Worm (Caenorhabditis elegans) whole organism, L1 larva: ENCODE data around the gene Y73C8C.12.

ENCODE experiments used
- C16A3.4 ChIP-seq: fragments of 150-350 bp; optimal IDR thresholded peaks from 2 replicates; lab custom pipeline; 2014; ENCODE audit warnings: missing biosample characterization, missing genetic modification characterization
- F16B12.6 ChIP-seq: fragments of 150-350 bp; optimal IDR thresholded peaks from 2 replicates; lab custom pipeline; 2014; ENCODE audit warnings: missing biosample characterization, missing genetic modification characterization
- aha-1 ChIP-seq: fragments of 150-350 bp; optimal IDR thresholded peaks from 2 replicates; lab custom pipeline; 2014; ENCODE audit warnings: missing biosample characterization, missing genetic modification characterization
- alr-1 ChIP-seq: fragments of 200-800 bp; sonication (Bioruptor generic); optimal IDR thresholded peaks from 2 replicates; lab custom pipeline; 2018; ENCODE audit warnings: borderline replicate concordance, mild to moderate bottlenecking, missing genetic modification characterization, missing compliant biosample characterization
- aly-2 ChIP-seq: fragments of 150-350 bp; optimal IDR thresholded peaks from 2 replicates; lab custom pipeline; 2014; ENCODE audit warnings: missing biosample characterization, missing genetic modification characterization
- ama-1 ChIP-seq: fragments of 150-350 bp; optimal IDR thresholded peaks from 2 replicates; lab custom pipeline; 2014
- ceh-8 ChIP-seq: fragments of 200-800 bp; sonication (Bioruptor generic); optimal IDR thresholded peaks from 2 replicates; lab custom pipeline; 2018; ENCODE audit warnings: mild to moderate bottlenecking, missing genetic modification characterization, moderate library complexity, missing compliant biosample characterization
- dpl-1 ChIP-seq, 3 experiments: fragments of 150-350 bp in 2 of 3; sonication (generic microtip) in 1 of 3; optimal IDR thresholded peaks; 2 replicates each; lab custom pipeline; 2014 to 2017; ENCODE audit warnings: missing biosample characterization in 3 of 3, missing genetic modification characterization in 3 of 3, missing genetic modification reagents in 3 of 3
- efl-1 ChIP-seq, 4 experiments: fragments of 150-350 bp; optimal IDR thresholded peaks in 3 of 4; peaks in 1 of 4; 1 replicate in 1 of 4; 2 replicates in 3 of 4; lab custom pipeline; 2014; ENCODE audit warnings: missing biosample characterization in 2 of 4, missing genetic modification characterization in 2 of 4, missing genetic modification reagents in 2 of 4
- egl-13 ChIP-seq: sonication (generic microtip); optimal IDR thresholded peaks from 2 replicates; lab custom pipeline; 2016; ENCODE audit warnings: missing genotype, missing genetic modification reagents, missing genetic modification characterization, missing compliant biosample characterization
- elt-2 ChIP-seq: sonication (generic microtip); optimal IDR thresholded peaks from 2 replicates; lab custom pipeline; 2016; ENCODE audit warnings: missing genetic modification characterization, mild to moderate bottlenecking, inconsistent platforms, missing compliant biosample characterization, missing genetic modification reagents
- grh-1 ChIP-seq: fragments of 200-800 bp; sonication (Bioruptor generic); IDR thresholded peaks from 2 replicates; pipeline ENCODE4 v1.3.6; 2022; ENCODE audit warnings: missing genetic modification reagents, missing genetic modification characterization, missing compliant biosample characterization
- hlh-17 ChIP-seq: fragments of 200-800 bp; sonication (Bioruptor generic); optimal IDR thresholded peaks from 2 replicates; lab custom pipeline; 2018; ENCODE audit warnings: missing genetic modification characterization, mild to moderate bottlenecking, missing compliant biosample characterization, moderate library complexity, borderline replicate concordance
- hpl-2 ChIP-seq: fragments of 150-350 bp; optimal IDR thresholded peaks from 2 replicates; lab custom pipeline; 2014; ENCODE audit warnings: missing biosample characterization, missing genetic modification reagents, missing genetic modification characterization
- lin-13 ChIP-seq: fragments of 150-350 bp; optimal IDR thresholded peaks from 2 replicates; lab custom pipeline; 2014; ENCODE audit warnings: missing biosample characterization, missing genetic modification reagents, missing genetic modification characterization
- mab-9 ChIP-seq: fragments of 200-800 bp; sonication (Bioruptor generic); IDR thresholded peaks from 2 replicates; pipeline ENCODE4 v1.3.6; 2022; ENCODE audit warnings: missing genetic modification reagents, missing genetic modification characterization, missing compliant biosample characterization
- mef-2 ChIP-seq: fragments of 150-350 bp; optimal IDR thresholded peaks from 2 replicates; lab custom pipeline; 2014; ENCODE audit warnings: missing biosample characterization, missing genetic modification characterization
- nhr-12 ChIP-seq: sonication (generic microtip); optimal IDR thresholded peaks from 2 replicates; lab custom pipeline; 2017; ENCODE audit warnings: missing biosample characterization, missing genetic modification characterization
- nhr-20 ChIP-seq: sonication (generic microtip); optimal IDR thresholded peaks from 2 replicates; lab custom pipeline; 2016; ENCODE audit warnings: mild to moderate bottlenecking, missing genetic modification characterization, missing compliant biosample characterization
- nhr-237 ChIP-seq: fragments of 150-350 bp; optimal IDR thresholded peaks from 2 replicates; lab custom pipeline; 2014; ENCODE audit warnings: missing biosample characterization, missing genetic modification characterization
- nhr-28 ChIP-seq: fragments of 150-350 bp; optimal IDR thresholded peaks from 2 replicates; lab custom pipeline; 2014; ENCODE audit warnings: missing biosample characterization, missing genetic modification characterization
- nhr-47 ChIP-seq: sonication (generic microtip); optimal IDR thresholded peaks from 2 replicates; lab custom pipeline; 2016; ENCODE audit warnings: mild to moderate bottlenecking, missing genetic modification characterization, moderate library complexity, missing compliant biosample characterization
- nhr-71 ChIP-seq: sonication (generic microtip); optimal IDR thresholded peaks from 2 replicates; lab custom pipeline; 2016; ENCODE audit warnings: mild to moderate bottlenecking, missing genetic modification characterization, moderate library complexity, missing compliant biosample characterization
- nhr-77 ChIP-seq: fragments of 150-350 bp; optimal IDR thresholded peaks from 2 replicates; lab custom pipeline; 2014; ENCODE audit warnings: missing biosample characterization, missing genetic modification characterization
- pax-3 ChIP-seq: fragments of 200-800 bp; sonication (Bioruptor generic); optimal IDR thresholded peaks from 2 replicates; lab custom pipeline; 2018; ENCODE audit warnings: mild to moderate bottlenecking, missing genetic modification characterization, moderate library complexity, missing compliant biosample characterization
- skn-1 ChIP-seq: fragments of 150-350 bp; optimal IDR thresholded peaks from 2 replicates; lab custom pipeline; 2014; ENCODE audit warnings: missing biosample characterization, missing genetic modification characterization
- snpc-4 ChIP-seq: fragments of 150-350 bp; optimal IDR thresholded peaks from 2 replicates; lab custom pipeline; 2014; ENCODE audit warnings: missing biosample characterization, missing genetic modification characterization
- tlp-1 ChIP-seq: fragments of 150-350 bp; optimal IDR thresholded peaks from 2 replicates; lab custom pipeline; 2014; ENCODE audit warnings: missing biosample characterization, missing genetic modification characterization
- unc-130 ChIP-seq: fragments of 150-350 bp; optimal IDR thresholded peaks from 2 replicates; lab custom pipeline; 2017; ENCODE audit warnings: missing biosample characterization, missing genetic modification characterization, inconsistent platforms
- unc-30 ChIP-seq: sonication (generic microtip); optimal IDR thresholded peaks from 2 replicates; lab custom pipeline; 2017; ENCODE audit warnings: missing biosample characterization, missing genetic modification characterization
- unc-86 ChIP-seq: sonication (generic microtip); optimal IDR thresholded peaks from 2 replicates; lab custom pipeline; 2016; ENCODE audit warnings: missing genetic modification characterization, missing compliant biosample characterization
- unc-98 ChIP-seq: fragments of 200-800 bp; sonication (Bioruptor generic); IDR thresholded peaks from 2 replicates; pipeline ENCODE4 v1.3.6; 2022; ENCODE audit warnings: missing genetic modification characterization, missing compliant biosample characterization
- zip-4 ChIP-seq: fragments of 200-800 bp; sonication (Bioruptor generic); optimal IDR thresholded peaks from 2 replicates; lab custom pipeline; 2018; ENCODE audit warnings: mild to moderate bottlenecking, missing genetic modification characterization, moderate library complexity, missing compliant biosample characterization
- ztf-4 ChIP-seq: fragments of 150-350 bp; optimal IDR thresholded peaks from 2 replicates; lab custom pipeline; 2014; ENCODE audit warnings: missing biosample characterization, missing genetic modification characterization

The Y73C8C.12 gene

ce11 chrV:3145241-3145640 lies 20.2 kb downstream of the Y73C8C.12 start (continued):
- TF ChIP-seq F16B12.6 (tag; lab: Kevin White, UChicago) (no peak), nhr-28 (tag; lab: Kevin White, UChicago) (no peak), unc-30 (tag; lab: Kevin White, UChicago) (no peak)

- TF ChIP-seq nhr-47 (tag; lab: Kevin White, UChicago) (no peak), nhr-77 (tag; lab: Kevin White, UChicago) (no peak)
These were observed 21.9 kb downstream of the Y73C8C.12 start, which contains the start of gene srab-11 for ce11 chrV:3146932-3147331. Gene srab-11, minus strand, starts transcription at chrV:3147032.

- TF ChIP-seq ceh-8 (GFP tag; lab: Kevin White, UChicago), result no peak
- TF ChIP-seq unc-98 (GFP tag; lab: Robert Waterston, UW), result no peak
- TF ChIP-seq ztf-4 (tag; lab: Kevin White, UChicago), result no peak
- TF ChIP-seq nhr-47 (tag; lab: Kevin White, UChicago), result no peak
- TF ChIP-seq mef-2 (tag; lab: Kevin White, UChicago), result no peak
- no peak for TF ChIP-seq unc-86
- no peak for TF ChIP-seq F16B12.6 (tag; lab: Kevin White, UChicago)
- no peak for TF ChIP-seq nhr-12
- no peak for TF ChIP-seq hpl-2 (GFP tag; lab: Kevin White, UChicago)
These were observed 25.0 kb downstream of the Y73C8C.12 start for ce11 chrV:3149910-3150428.

ce11 chrV:3151862-3152261 lies 26.9 kb downstream of the Y73C8C.12 start, which contains the start of gene srab-6:
Gene srab-6, minus strand, starts transcription at chrV:3151962.
- TF ChIP-seq efl-1 (optimal IDR thresholded peaks at IDR 0.05; lab: Kevin White, UChicago) (no peak), efl-1 (GFP tag; optimal IDR thresholded peaks at IDR 0.05 in 1 of 2; lab: Kevin White, UChicago) (no peak), nhr-237 (no peak), nhr-20 (tag; lab: Kevin White, UChicago) (no peak), hlh-17 (GFP tag; lab: Kevin White, UChicago) (no peak), unc-130 (tag; lab: Kevin White, UChicago) (no peak), zip-4 (GFP tag; lab: Kevin White, UChicago) (no peak), ama-1 (lab: Kevin White, UChicago) (no peak), lin-13 (GFP tag; lab: Kevin White, UChicago) (no peak), aha-1 (no peak)

ce11 chrV:3155072-3155471 lies 30.1 kb downstream of the Y73C8C.12 start, which contains the start of gene srab-7:
Gene srab-7, minus strand, starts transcription at chrV:3155172.
- no peak for TF ChIP-seq grh-1 (GFP tag; lab: Robert Waterston, UW)
- no peak for TF ChIP-seq efl-1 (optimal IDR thresholded peaks at IDR 0.05; lab: Kevin White, UChicago)
- TF ChIP-seq efl-1 (GFP tag; optimal IDR thresholded peaks at IDR 0.05 in 1 of 2; lab: Kevin White, UChicago), result no peak
- TF ChIP-seq tlp-1 (tag; lab: Kevin White, UChicago), result no peak
- no peak for TF ChIP-seq aha-1
- TF ChIP-seq pax-3 (tag; lab: Kevin White, UChicago), result no peak
- no peak for TF ChIP-seq hlh-17 (GFP tag; lab: Kevin White, UChicago)

- TF ChIP-seq hlh-17 (GFP tag; lab: Kevin White, UChicago) (no peak), dpl-1 (GFP tag; optimal IDR thresholded peaks at IDR 0.05; lab: Kevin White, UChicago) (no peak), ztf-4 (tag; lab: Kevin White, UChicago) (no peak), elt-2 (no peak), nhr-71 (tag; lab: Kevin White, UChicago) (no peak), skn-1 (tag; lab: Kevin White, UChicago) (no peak), nhr-77 (tag; lab: Kevin White, UChicago) (no peak), aly-2 (tag; lab: Kevin White, UChicago) (no peak), unc-130 (tag; lab: Kevin White, UChicago) (no peak), C16A3.4 (tag; lab: Kevin White, UChicago) (no peak), ceh-8 (GFP tag; lab: Kevin White, UChicago) (no peak), F16B12.6 (tag; lab: Kevin White, UChicago) (no peak), mab-9 (GFP tag; lab: Robert Waterston, UW) (no peak), unc-98 (GFP tag; lab: Robert Waterston, UW) (no peak), snpc-4 (tag; lab: Kevin White, UChicago) (no peak), alr-1 (tag; lab: Kevin White, UChicago) (no peak), nhr-237 (no peak), hpl-2 (GFP tag; lab: Kevin White, UChicago) (no peak), mef-2 (tag; lab: Kevin White, UChicago) (no peak), egl-13 (tag; lab: Kevin White, UChicago) (no peak)
These were observed 31.8 kb downstream of the Y73C8C.12 start, which contains the start of gene exh-1 for ce11 chrV:3156786-3157185. Gene exh-1, plus strand, starts transcription at chrV:3157086.
